Worm (Caenorhabditis elegans) whole organism, mixed stage, embryonic: ENCODE results near the gene F54H12.8.
"Not testable (repeated sequence)": the region's sequence is repeated elsewhere in the genome, so short reads cannot be mapped to it uniquely, and the experiment has no call there.

ENCODE experiments used
- M03D4.4 ChIP-seq: sonication (generic microtip); optimal IDR thresholded peaks from 2 replicates; lab custom pipeline; 2017; ENCODE audit warnings: mild to moderate bottlenecking, missing genetic modification characterization, missing compliant biosample characterization
- bed-3 ChIP-seq: fragments of 200-800 bp; sonication (Bioruptor generic); optimal IDR thresholded peaks from 3 replicates; lab custom pipeline; 2018; ENCODE audit warnings: mild to moderate bottlenecking, missing genetic modification characterization, moderate library complexity, missing compliant biosample characterization
- ceh-39 ChIP-seq: fragments of 150-350 bp; optimal IDR thresholded peaks from 2 replicates; lab custom pipeline; 2014; ENCODE audit warnings: missing biosample characterization, missing genetic modification characterization
- ceh-43 ChIP-seq: fragments of 200-800 bp; sonication (Bioruptor generic); optimal IDR thresholded peaks from 2 replicates; lab custom pipeline; 2018; ENCODE audit warnings: mild to moderate bottlenecking, missing genetic modification characterization, moderate library complexity, missing compliant biosample characterization
- ces-1 ChIP-seq: fragments of 150-350 bp; optimal IDR thresholded peaks from 2 replicates; lab custom pipeline; 2014; ENCODE audit warnings: missing biosample characterization, missing genetic modification reagents, missing genetic modification characterization
- cnd-1 ChIP-seq: fragments of 200-800 bp; sonication (Bioruptor generic); optimal IDR thresholded peaks from 2 replicates; lab custom pipeline; 2018; ENCODE audit warnings: mild to moderate bottlenecking, missing genetic modification characterization, missing compliant biosample characterization
- drap-1 ChIP-seq: fragments of 200-800 bp; sonication (Bioruptor generic); optimal IDR thresholded peaks from 3 replicates; lab custom pipeline; 2018; ENCODE audit warnings: mild to moderate bottlenecking, missing genetic modification characterization, missing compliant biosample characterization
- elt-3 ChIP-seq: fragments of 150-350 bp; optimal IDR thresholded peaks from 2 replicates; lab custom pipeline; 2014; ENCODE audit warnings: missing biosample characterization, missing genetic modification characterization
- ham-2 ChIP-seq: fragments of 200-800 bp; sonication (Bioruptor generic); optimal IDR thresholded peaks from 2 replicates; lab custom pipeline; 2018; ENCODE audit warnings: mild to moderate bottlenecking, missing genetic modification characterization, missing compliant biosample characterization
- hlh-1 ChIP-seq: fragments of 150-350 bp; optimal IDR thresholded peaks from 2 replicates; lab custom pipeline; 2014; ENCODE audit warnings: missing biosample characterization, missing genetic modification reagents, missing genetic modification characterization
- lin-13 ChIP-seq: fragments of 150-350 bp; optimal IDR thresholded peaks from 2 replicates; lab custom pipeline; 2014; ENCODE audit warnings: missing biosample characterization, missing genetic modification characterization
- lin-32 ChIP-seq: fragments of 200-800 bp; sonication (Bioruptor generic); optimal IDR thresholded peaks from 2 replicates; lab custom pipeline; 2018; ENCODE audit warnings: mild to moderate bottlenecking, missing genetic modification characterization, missing compliant biosample characterization
- lsy-2 ChIP-seq: fragments of 150-350 bp; optimal IDR thresholded peaks from 2 replicates; lab custom pipeline; 2014; ENCODE audit warnings: missing biosample characterization, missing genetic modification characterization
- mep-1 ChIP-seq: fragments of 150-350 bp; optimal IDR thresholded peaks from 2 replicates; lab custom pipeline; 2017; ENCODE audit warnings: missing biosample characterization, missing genetic modification reagents, missing genetic modification characterization, inconsistent platforms
- nhr-2 ChIP-seq: fragments of 150-350 bp; optimal IDR thresholded peaks from 2 replicates; lab custom pipeline; 2014; ENCODE audit warnings: missing biosample characterization, missing genetic modification characterization
- nhr-237 ChIP-seq: fragments of 150-350 bp; optimal IDR thresholded peaks from 2 replicates; lab custom pipeline; 2014; ENCODE audit warnings: missing biosample characterization, missing genetic modification characterization
- pha-4 ChIP-seq: fragments of 150-350 bp; optimal IDR thresholded peaks from 2 replicates; lab custom pipeline; 2018; ENCODE audit warnings: missing biosample characterization, missing genetic modification reagents, missing genetic modification characterization
- snpc-4 ChIP-seq: fragments of 150-350 bp; optimal IDR thresholded peaks from 2 replicates; lab custom pipeline; 2014; ENCODE audit warnings: missing biosample characterization, missing genetic modification characterization
- sptf-1 ChIP-seq: sonication (generic microtip); optimal IDR thresholded peaks from 2 replicates; lab custom pipeline; 2017; ENCODE audit warnings: mild to moderate bottlenecking, missing genetic modification characterization, moderate library complexity, missing compliant biosample characterization
- tbx-8 ChIP-seq: fragments of 200-800 bp; sonication (Bioruptor generic); optimal IDR thresholded peaks from 2 replicates; lab custom pipeline; 2018; ENCODE audit warnings: mild to moderate bottlenecking, missing genetic modification characterization, moderate library complexity, missing compliant biosample characterization
- unc-39 ChIP-seq: fragments of 150-350 bp; optimal IDR thresholded peaks from 2 replicates; lab custom pipeline; 2014; ENCODE audit warnings: missing biosample characterization, missing genetic modification characterization
- unc-62 ChIP-seq: fragments of 150-350 bp; optimal IDR thresholded peaks from 2 replicates; lab custom pipeline; 2014; ENCODE audit warnings: missing biosample characterization, missing genetic modification reagents, missing genetic modification characterization
- zip-8 ChIP-seq: fragments of 150-350 bp; optimal IDR thresholded peaks from 2 replicates; lab custom pipeline; 2014; ENCODE audit warnings: missing biosample characterization, missing genetic modification characterization
- ztf-11 ChIP-seq: fragments of 150-350 bp; optimal IDR thresholded peaks from 2 replicates; lab custom pipeline; 2014; ENCODE audit warnings: missing biosample characterization, missing genetic modification characterization

Gene F54H12.8

DNA sequence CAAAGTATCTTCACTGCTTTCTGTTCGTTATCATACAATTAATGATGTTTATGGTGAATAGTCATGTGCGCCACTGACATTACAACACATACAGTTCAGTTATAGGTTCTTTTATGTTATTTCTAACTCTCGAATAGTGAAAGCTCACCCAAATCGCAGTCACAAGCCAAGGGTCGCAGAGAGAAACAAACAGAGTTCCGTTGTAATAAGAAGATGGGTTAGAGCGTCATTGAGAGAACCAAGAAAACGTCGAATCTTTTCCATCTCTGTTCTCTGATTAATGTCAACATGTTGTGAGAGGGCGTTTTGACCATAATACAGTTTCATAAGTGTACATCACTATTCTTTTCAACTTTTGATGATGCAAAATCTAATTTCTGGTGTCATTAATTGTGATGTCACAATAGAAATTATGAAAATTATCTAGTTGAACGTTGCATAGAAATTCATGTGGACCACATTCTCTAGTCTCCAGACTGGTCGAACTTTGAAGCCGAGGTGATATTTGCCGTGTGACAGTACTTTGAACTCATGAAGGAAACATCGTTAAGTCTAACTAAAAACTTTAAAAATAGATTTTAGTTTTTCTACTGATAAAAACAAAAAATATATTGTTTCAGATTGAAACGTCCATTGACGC is 5.1 kb upstream of the F54H12.8 start:
- no peak for TF ChIP-seq nhr-237 (tag; lab: Kevin White, UChicago)
- no peak for TF ChIP-seq unc-39 (tag; lab: Kevin White, UChicago)
- TF ChIP-seq M03D4.4 (tag; lab: Kevin White, UChicago): no peak
- TF ChIP-seq ztf-11 (tag; lab: Kevin White, UChicago): no peak
- TF ChIP-seq hlh-1 (tag; lab: Kevin White, UChicago): no peak
- TF ChIP-seq, all 35 proteins: peak for 0

DNA sequence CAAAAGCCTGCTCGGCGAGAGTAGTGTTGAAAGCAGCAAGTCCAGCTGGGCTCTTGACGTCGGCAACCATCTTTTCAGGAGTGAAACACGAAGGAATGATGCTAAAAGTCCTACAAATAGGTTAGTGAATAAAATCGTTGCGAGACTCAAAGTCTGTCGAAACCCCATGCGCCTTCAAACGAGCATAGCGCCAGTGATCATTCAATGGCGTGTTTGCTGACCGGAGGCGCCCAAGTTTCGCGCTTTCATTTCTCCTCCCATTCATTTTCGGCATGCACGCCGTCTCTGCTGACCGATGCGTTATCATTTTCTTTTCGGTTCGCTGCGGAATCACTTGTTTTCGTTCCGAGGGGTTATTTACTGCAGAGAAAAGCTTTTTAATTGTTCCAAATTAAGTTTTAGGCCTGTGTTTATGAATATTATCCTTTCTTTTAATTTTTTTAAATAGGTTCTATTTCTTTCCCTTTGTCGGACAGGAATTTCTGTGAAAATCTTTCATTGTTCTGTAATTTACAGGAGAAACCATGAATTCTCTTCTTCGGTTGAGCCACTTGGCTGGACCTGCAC is 4.3 kb upstream of the F54H12.8 start, which contains the start of the genes eef-1B.1 and aco-2:
Gene eef-1B.1 (minus strand): TSS at position 186 of the 567 bp plus-strand sequence.
Gene aco-2 (plus strand): TSS at position 517 of the 567 bp plus-strand sequence.
- TF ChIP-seq unc-39 (tag; lab: Kevin White, UChicago): no peak
- no peak for TF ChIP-seq bed-3 (GFP tag; lab: Kevin White, UChicago)
- no peak for TF ChIP-seq elt-3 (tag; lab: Kevin White, UChicago)
- peak; percentile 30 for TF ChIP-seq mep-1
- TF ChIP-seq ceh-43: no peak
- TF ChIP-seq lsy-2: peak; percentile 80
- no peak for TF ChIP-seq zip-8
- TF ChIP-seq tbx-8 (GFP tag; lab: Kevin White, UChicago): no peak
- TF ChIP-seq lin-13 (tag; lab: Kevin White, UChicago): peak; percentile 43
- peak; percentile 6 for TF ChIP-seq unc-62 (GFP tag; lab: Kevin White, UChicago)
- TF ChIP-seq M03D4.4 (tag; lab: Kevin White, UChicago): no peak
- TF ChIP-seq cnd-1 (tag; lab: Kevin White, UChicago): no peak
- TF ChIP-seq sptf-1 (tag; lab: Kevin White, UChicago): no peak
- TF ChIP-seq nhr-2 (tag; lab: Kevin White, UChicago): no peak
- TF ChIP-seq drap-1 (GFP tag; lab: Kevin White, UChicago): peak; percentile 22
- TF ChIP-seq ces-1 (GFP tag; lab: Kevin White, UChicago): peak; percentile 33
- TF ChIP-seq ham-2 (GFP tag; lab: Kevin White, UChicago): no peak
- peak; percentile 28 for TF ChIP-seq nhr-237 (tag; lab: Kevin White, UChicago)
- no peak for TF ChIP-seq lin-32 (GFP tag; lab: Kevin White, UChicago)
- TF ChIP-seq hlh-1 (tag; lab: Kevin White, UChicago): peak; percentile 28
- peak; percentile 67 for TF ChIP-seq pha-4

DNA sequence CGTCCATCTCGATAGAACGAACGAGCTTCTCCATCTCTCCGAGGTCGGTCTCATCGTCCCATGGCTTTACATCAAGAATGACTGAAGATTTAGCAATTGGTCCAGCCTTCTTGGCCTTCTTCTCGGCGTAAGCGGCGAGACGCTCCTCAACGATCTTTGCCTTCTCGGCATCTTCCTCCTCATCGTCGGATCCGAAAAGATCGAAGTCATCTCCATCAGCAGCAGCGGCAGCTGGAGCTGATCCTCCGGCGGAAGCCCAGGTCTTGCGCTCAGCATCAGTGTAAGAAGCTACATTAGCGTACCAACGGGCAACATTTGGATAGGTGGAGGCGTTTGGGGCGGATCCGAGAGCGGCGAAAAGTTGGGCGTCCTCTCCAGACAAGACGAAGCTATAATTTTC is 3.7 kb upstream of the F54H12.8 start:
- no peak for TF ChIP-seq sptf-1 (tag; lab: Kevin White, UChicago)

DNA sequence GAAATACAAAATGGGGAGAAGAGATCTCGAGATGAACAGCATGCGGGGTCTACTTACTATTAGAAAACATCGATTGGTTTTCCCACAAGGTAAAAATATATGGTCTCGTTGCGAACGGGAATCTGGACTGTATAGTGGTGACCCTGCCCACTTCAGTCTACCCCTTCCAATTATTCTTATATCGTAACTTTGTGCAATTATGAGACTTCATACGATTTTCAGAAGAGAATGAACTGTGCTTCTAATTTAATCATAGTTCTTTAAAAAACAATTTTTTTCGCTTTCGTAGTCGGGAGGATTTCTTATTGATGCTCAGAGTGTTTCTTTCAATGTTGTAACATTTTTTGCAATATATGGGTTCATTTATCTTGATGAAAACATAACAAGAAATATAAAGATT is 3.0 kb upstream of the F54H12.8 start, which contains the start of gene F54H12.5:
Gene F54H12.5 (minus strand): TSS at position 101 of the 400 bp plus-strand sequence.
- TF ChIP-seq bed-3 (GFP tag; lab: Kevin White, UChicago): no peak
- peak; percentile 27 for TF ChIP-seq ceh-39 (tag; lab: Kevin White, UChicago)
- TF ChIP-seq drap-1 (GFP tag; lab: Kevin White, UChicago): no peak

DNA sequence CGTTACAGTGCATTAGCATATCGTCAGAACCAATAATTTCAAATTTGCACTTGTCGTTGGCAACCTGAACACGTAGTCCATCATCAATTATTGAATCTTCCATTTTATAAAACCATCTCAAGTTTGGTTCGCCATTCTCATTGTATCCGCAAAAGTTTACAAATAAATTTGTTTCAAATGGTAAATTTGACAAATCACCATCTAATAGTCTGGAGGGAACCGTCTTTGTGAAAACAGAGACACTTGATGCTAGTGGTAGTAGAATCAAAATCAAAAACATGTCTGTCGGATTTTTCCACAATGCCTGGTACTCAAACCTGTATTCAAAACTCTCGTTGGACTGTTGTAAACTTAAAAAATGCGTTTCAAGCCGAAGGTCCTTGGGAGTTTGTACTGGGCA is 4.7 kb downstream of the F54H12.8 start, which contains the start of gene F54H12.2:
Gene F54H12.2 (plus strand): TSS at position 301 of the 400 bp plus-strand sequence.
- TF ChIP-seq snpc-4; pha-4; ham-2 (GFP tag; lab: Kevin White, UChicago): not testable (repeated sequence)
- TF ChIP-seq, all 35 proteins: peak for 0; not testable (repeated sequence) for 35

DNA sequence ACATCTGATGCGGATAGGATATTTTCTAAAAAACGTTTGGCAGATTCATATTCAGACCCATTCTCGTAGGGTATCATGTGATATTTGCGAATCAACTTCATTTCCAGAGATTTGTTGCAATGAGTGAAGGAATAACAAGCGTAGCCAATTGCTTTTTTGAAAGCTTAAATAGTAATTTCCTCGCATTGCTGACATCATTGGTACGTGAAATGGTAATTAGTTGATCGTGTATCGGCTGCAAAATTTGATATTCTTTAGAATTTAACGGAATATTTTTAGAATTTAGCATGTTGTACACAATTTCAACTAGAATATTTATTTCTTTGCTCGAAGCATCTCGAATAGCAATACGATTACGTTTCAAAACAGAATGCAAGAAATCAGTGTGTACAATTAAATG is 6.4 kb downstream of the F54H12.8 start, which contains the start of gene F54H12.4:
Gene F54H12.4 (minus strand): TSS at position 101 of the 400 bp plus-strand sequence.
- not testable (repeated sequence) for TF ChIP-seq tbx-8 (GFP tag; lab: Kevin White, UChicago); bed-3 (GFP tag; lab: Kevin White, UChicago); zip-8

DNA sequence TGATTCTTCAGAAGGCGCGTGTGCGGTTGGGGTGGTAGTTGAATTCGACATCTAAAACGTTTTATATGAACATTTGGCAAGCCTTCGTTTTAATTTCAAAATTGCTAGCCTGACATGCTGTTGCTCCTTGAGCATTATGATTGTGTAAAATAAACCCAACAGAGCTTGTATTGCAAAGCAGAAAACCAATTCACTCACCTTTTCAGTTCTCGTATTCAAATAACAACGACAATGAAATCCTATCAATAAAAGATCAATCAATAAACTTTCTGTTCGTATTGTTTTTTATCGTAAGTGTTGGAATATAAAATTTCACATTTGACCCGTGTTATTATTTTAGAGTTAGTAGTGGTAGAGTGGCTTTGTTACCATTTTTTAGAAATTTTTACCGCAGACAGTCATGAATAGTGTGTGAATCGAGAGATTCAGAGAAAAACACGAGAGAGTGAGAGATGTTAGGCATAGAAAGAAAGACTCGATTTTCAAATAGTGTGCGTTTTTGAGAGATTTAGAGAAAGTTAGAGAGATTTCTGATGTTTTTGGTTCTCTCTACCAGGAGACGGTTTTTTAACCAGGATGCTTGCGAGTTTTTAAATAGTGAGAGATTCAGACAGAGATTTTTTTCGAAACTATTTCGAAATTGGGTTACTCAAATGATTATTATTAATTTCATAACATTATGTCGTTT is 10.0 kb downstream of the F54H12.8 start, which contains the start of gene F54H12.10:
Gene F54H12.10 (minus strand): TSS at position 51 of the 688 bp plus-strand sequence.
- not testable (repeated sequence) for TF ChIP-seq cnd-1 (tag; lab: Kevin White, UChicago); sptf-1 (tag; lab: Kevin White, UChicago); drap-1 (GFP tag; lab: Kevin White, UChicago)
- TF ChIP-seq, all 35 proteins: peak for 0; not testable (repeated sequence) for 35
